Fruit fly (Drosophila melanogaster) whole organism, prepupa: ENCODE data around the gene IntS9.
A peak's percentile ranks its signal among the peaks of the same experiment; 100 is the strongest.

ENCODE experiments used
- CG11294 ChIP-seq: fragments of 200-800 bp; sonication (Bioruptor generic); IDR thresholded peaks from 2 replicates; pipeline ENCODE4 v1.3.6; 2022; ENCODE audit warnings: missing biosample characterization, missing genetic modification characterization
- CG11762 ChIP-seq: fragments of 200-800 bp; sonication (Bioruptor generic); optimal IDR thresholded peaks from 3 replicates; lab custom pipeline; 2016; ENCODE audit warnings: missing biosample characterization, missing genetic modification characterization; ENCODE audit not compliant: insufficient read depth
- CG11902 ChIP-seq: fragments of 200-800 bp; sonication (Bioruptor generic); optimal IDR thresholded peaks from 3 replicates; lab custom pipeline; 2016; ENCODE audit warnings: missing biosample characterization, missing genetic modification characterization
- CG1621 ChIP-seq: fragments of 200-800 bp; sonication (Bioruptor generic); optimal IDR thresholded peaks from 3 replicates; lab custom pipeline; 2018; ENCODE audit warnings: missing biosample characterization, mild to moderate bottlenecking, missing genetic modification characterization
- CG16779 ChIP-seq: fragments of 200-800 bp; sonication (Bioruptor generic); optimal IDR thresholded peaks from 3 replicates; lab custom pipeline; 2017; ENCODE audit warnings: missing biosample characterization, mild to moderate bottlenecking, missing genetic modification characterization
- CG3032 ChIP-seq: fragments of 200-800 bp; optimal IDR thresholded peaks from 2 replicates; lab custom pipeline; 2019; ENCODE audit warnings: missing biosample characterization, mild to moderate bottlenecking, missing genetic modification characterization, moderate library complexity
- CG32006 ChIP-seq: fragments of 200-800 bp; sonication (Bioruptor generic); optimal IDR thresholded peaks from 3 replicates; lab custom pipeline; 2017; ENCODE audit warnings: missing biosample characterization, mild to moderate bottlenecking, missing genetic modification characterization
- CG34406 ChIP-seq: fragments of 200-800 bp; sonication (Bioruptor generic); optimal IDR thresholded peaks from 3 replicates; lab custom pipeline; 2016; ENCODE audit warnings: missing biosample characterization, missing genetic modification characterization
- CG3919 ChIP-seq: fragments of 200-800 bp; sonication (Bioruptor generic); optimal IDR thresholded peaks from 3 replicates; lab custom pipeline; 2016; ENCODE audit warnings: missing biosample characterization, missing genetic modification characterization
- CG4318 ChIP-seq: fragments of 200-800 bp; sonication (Bioruptor generic); optimal IDR thresholded peaks from 3 replicates; lab custom pipeline; 2017; ENCODE audit warnings: missing biosample characterization, mild to moderate bottlenecking, missing genetic modification characterization
- CG6163 ChIP-seq: fragments of 200-800 bp; sonication (Bioruptor generic); IDR thresholded peaks from 3 replicates; pipeline ENCODE4 v1.3.6; 2022; ENCODE audit warnings: missing biosample characterization, missing genetic modification characterization
- CG6792 ChIP-seq: fragments of 200-800 bp; sonication (Bioruptor generic); optimal IDR thresholded peaks from 3 replicates; lab custom pipeline; 2016; ENCODE audit warnings: missing biosample characterization, missing genetic modification characterization
- CG6808 ChIP-seq: fragments of 200-800 bp; sonication (Bioruptor generic); optimal IDR thresholded peaks from 3 replicates; lab custom pipeline; 2017; ENCODE audit warnings: missing biosample characterization, missing genetic modification characterization, mild to moderate bottlenecking, moderate library complexity, missing genetic modification reagents
- CG6854 ChIP-seq: fragments of 200-800 bp; sonication (Bioruptor generic); optimal IDR thresholded peaks from 2 replicates; lab custom pipeline; 2017; ENCODE audit warnings: missing biosample characterization, mild to moderate bottlenecking, missing genetic modification characterization
- CG7368 ChIP-seq: fragments of 200-800 bp; sonication (Bioruptor generic); optimal IDR thresholded peaks from 3 replicates; lab custom pipeline; 2016; ENCODE audit warnings: missing biosample characterization, missing genetic modification characterization
- CG8119 ChIP-seq: fragments of 200-800 bp; sonication (Bioruptor generic); IDR thresholded peaks from 3 replicates; pipeline ENCODE4 v1.3.6; 2022; ENCODE audit warnings: missing biosample characterization, missing genetic modification characterization
- Eip75B ChIP-seq: fragments of 200-800 bp; sonication (Bioruptor generic); optimal IDR thresholded peaks from 3 replicates; lab custom pipeline; 2016; ENCODE audit warnings: missing biosample characterization, missing genetic modification characterization
- Eip78C ChIP-seq: fragments of 200-800 bp; sonication (Bioruptor generic); peaks from one replicate; lab custom pipeline; 2016; ENCODE audit warnings: missing biosample characterization, missing genetic modification characterization
- Hr38 ChIP-seq: sonication (Bioruptor generic); optimal IDR thresholded peaks from 2 replicates; lab custom pipeline; 2016; ENCODE audit warnings: missing biosample characterization, missing genetic modification characterization
- Hr39 ChIP-seq: fragments of 200-800 bp; sonication (Bioruptor generic); optimal IDR thresholded peaks from 2 replicates; lab custom pipeline; 2016; ENCODE audit warnings: missing biosample characterization, missing genetic modification characterization
- Hr4 ChIP-seq: fragments of 200-800 bp; sonication (Bioruptor generic); optimal IDR thresholded peaks from 3 replicates; lab custom pipeline; 2016; ENCODE audit warnings: missing biosample characterization, missing genetic modification characterization
- Lpt ChIP-seq: fragments of 200-800 bp; sonication (Bioruptor generic); optimal IDR thresholded peaks from 3 replicates; lab custom pipeline; 2016; ENCODE audit warnings: missing biosample characterization, missing genetic modification characterization
- OdsH ChIP-seq: fragments of 200-800 bp; sonication (Bioruptor generic); optimal IDR thresholded peaks from 3 replicates; lab custom pipeline; 2016; ENCODE audit warnings: missing biosample characterization, missing genetic modification characterization
- Sox102F ChIP-seq: fragments of 200-800 bp; sonication (Bioruptor generic); optimal IDR thresholded peaks from 2 replicates; lab custom pipeline; 2016; ENCODE audit warnings: missing biosample characterization, mild to moderate bottlenecking, missing genetic modification characterization
- Sox15 ChIP-seq: fragments of 200-800 bp; sonication (Bioruptor generic); optimal IDR thresholded peaks from 3 replicates; lab custom pipeline; 2016; ENCODE audit warnings: missing biosample characterization, missing genetic modification characterization
- cyc ChIP-seq: fragments of 200-800 bp; sonication (Bioruptor generic); optimal IDR thresholded peaks from 3 replicates; lab custom pipeline; 2016; ENCODE audit warnings: missing biosample characterization, missing genetic modification characterization
- eg ChIP-seq: fragments of 200-800 bp; sonication (Bioruptor generic); IDR thresholded peaks from 3 replicates; pipeline ENCODE4 v1.3.6; 2022; ENCODE audit warnings: missing biosample characterization, missing genetic modification characterization
- esn ChIP-seq: fragments of 200-800 bp; sonication (Bioruptor generic); optimal IDR thresholded peaks from 2 replicates; lab custom pipeline; 2016; ENCODE audit warnings: missing biosample characterization, mild to moderate bottlenecking, missing genetic modification characterization, moderate library complexity
- pdm3 ChIP-seq: fragments of 200-800 bp; sonication (Bioruptor generic); optimal IDR thresholded peaks from 3 replicates; lab custom pipeline; 2016; ENCODE audit warnings: missing biosample characterization, missing genetic modification characterization
- topi ChIP-seq: fragments of 200-800 bp; sonication (Bioruptor generic); optimal IDR thresholded peaks from 3 replicates; lab custom pipeline; 2016; ENCODE audit warnings: missing biosample characterization, missing genetic modification characterization
- vri ChIP-seq: fragments of 200-800 bp; sonication (Bioruptor generic); optimal IDR thresholded peaks from 3 replicates; lab custom pipeline; 2016; ENCODE audit warnings: missing biosample characterization, mild to moderate bottlenecking, missing genetic modification characterization

IntS9 gene

DNA sequence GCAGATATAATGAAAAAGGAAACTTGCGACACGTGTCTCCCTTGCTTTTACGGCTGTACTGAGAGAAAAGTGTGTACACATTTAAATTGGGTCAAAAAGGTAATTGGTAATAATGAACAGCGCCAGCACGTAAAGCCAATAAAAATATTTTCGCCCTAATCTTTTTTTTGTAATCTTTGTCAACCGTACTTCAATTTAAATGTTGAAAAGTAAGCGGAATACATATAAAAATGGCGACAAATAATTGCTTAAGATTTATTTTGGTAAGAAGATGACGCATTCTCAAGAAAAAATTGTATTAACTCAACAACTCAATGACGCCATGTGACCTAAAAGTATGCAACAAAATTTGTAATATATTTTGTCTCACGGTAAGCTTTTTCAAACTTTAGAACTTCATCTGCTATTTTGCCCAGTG, 42.4 kb upstream of the IntS9 start (continued):
- no peak for TF ChIP-seq Hr38 (GFP tag; lab: Kevin White, UChicago)
- TF ChIP-seq cyc (GFP tag; lab: Kevin White, UChicago): peak; percentile 27
- TF ChIP-seq CG6792 (GFP tag; lab: Kevin White, UChicago): peak; percentile 53
- TF ChIP-seq Sox15 (GFP tag; lab: Kevin White, UChicago): peak; percentile 15
- no peak for TF ChIP-seq CG1621 (tag; lab: Kevin White, UChicago)
- peak; percentile 31 for TF ChIP-seq pdm3 (GFP tag; lab: Kevin White, UChicago)
- no peak for TF ChIP-seq eg
- TF ChIP-seq CG6808 (GFP tag; lab: Kevin White, UChicago): peak; percentile 46
- TF ChIP-seq CG6854 (GFP tag; lab: Kevin White, UChicago): no peak
- peak; percentile 20 for TF ChIP-seq CG7368 (GFP tag; lab: Kevin White, UChicago)
- no peak for TF ChIP-seq CG16779 (tag; lab: Kevin White, UChicago)
- peak; percentile 56 for TF ChIP-seq esn (GFP tag; lab: Kevin White, UChicago)
- peak; percentile 24 for TF ChIP-seq CG34406 (GFP tag; lab: Kevin White, UChicago)
- peak; percentile 29 for TF ChIP-seq CG11902 (GFP tag; lab: Kevin White, UChicago)

DNA sequence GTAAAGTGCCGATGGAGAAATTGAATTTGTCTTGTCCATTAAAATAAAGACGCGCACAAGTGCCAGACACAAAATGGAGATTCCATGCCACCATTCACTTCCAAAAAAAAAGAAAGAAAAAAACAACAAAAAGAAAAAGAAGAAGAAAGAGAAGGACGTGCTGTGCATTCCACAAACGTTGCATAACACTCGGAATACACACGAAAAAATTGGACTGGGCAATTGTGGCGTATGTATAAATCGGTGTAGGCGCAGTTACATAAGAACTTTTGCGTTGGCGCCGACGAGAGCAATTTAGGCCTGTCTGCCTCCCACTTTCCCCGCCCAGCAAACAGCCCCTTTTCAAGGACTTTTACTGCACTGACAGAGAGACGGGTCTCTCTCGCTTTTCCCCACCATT, 41.9 kb upstream of the IntS9 start:
- TF ChIP-seq OdsH (GFP tag; lab: Kevin White, UChicago) (no peak), vri (GFP tag; lab: Kevin White, UChicago) (peak; percentile 58), CG32006 (no peak), CG11294 (GFP tag; lab: Robert Waterston, UW) (no peak), CG6163 (GFP tag; lab: Robert Waterston, UW) (0 out of 3 replicates have a peak, but pooled peaks have one; percentile 7)

DNA sequence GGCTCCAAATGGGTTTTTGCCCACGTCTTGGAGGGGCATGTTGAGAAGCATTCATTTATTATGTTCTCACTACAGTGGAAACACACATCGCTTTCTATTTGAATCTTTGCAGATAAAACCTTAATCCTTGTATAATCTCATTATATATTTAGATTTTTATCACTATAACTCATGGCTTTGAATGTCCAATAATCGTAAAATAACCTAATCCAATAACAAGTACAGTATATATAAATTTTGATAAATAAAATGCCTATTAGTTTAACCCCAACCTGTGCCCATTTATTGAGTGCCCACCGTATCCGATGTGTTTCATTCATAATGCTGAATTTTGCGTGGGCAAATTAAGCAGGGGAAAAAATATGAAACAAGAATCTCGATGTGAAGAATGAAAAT, 41.1 kb upstream of the IntS9 start:
- TF ChIP-seq topi: no peak
- no peak for TF ChIP-seq CG3919 (GFP tag; lab: Kevin White, UChicago)
- no peak for TF ChIP-seq CG6808 (GFP tag; lab: Kevin White, UChicago)
- no peak for TF ChIP-seq CG8119 (GFP tag; lab: Robert Waterston, UW)
- no peak for TF ChIP-seq Hr38 (GFP tag; lab: Kevin White, UChicago)
- no peak for TF ChIP-seq Sox102F
- peak; percentile 75 for TF ChIP-seq Eip78C (GFP tag; lab: Kevin White, UChicago)
- TF ChIP-seq CG6792 (GFP tag; lab: Kevin White, UChicago): no peak
- TF ChIP-seq Hr4: peak; percentile 5
- no peak for TF ChIP-seq CG11762 (GFP tag; lab: Kevin White, UChicago)
- no peak for TF ChIP-seq CG7368 (GFP tag; lab: Kevin White, UChicago)
- no peak for TF ChIP-seq Hr39 (GFP tag; lab: Kevin White, UChicago)
- no peak for TF ChIP-seq CG3032 (tag; lab: Kevin White, UChicago)
- TF ChIP-seq, all 60 proteins: peak for 2

DNA sequence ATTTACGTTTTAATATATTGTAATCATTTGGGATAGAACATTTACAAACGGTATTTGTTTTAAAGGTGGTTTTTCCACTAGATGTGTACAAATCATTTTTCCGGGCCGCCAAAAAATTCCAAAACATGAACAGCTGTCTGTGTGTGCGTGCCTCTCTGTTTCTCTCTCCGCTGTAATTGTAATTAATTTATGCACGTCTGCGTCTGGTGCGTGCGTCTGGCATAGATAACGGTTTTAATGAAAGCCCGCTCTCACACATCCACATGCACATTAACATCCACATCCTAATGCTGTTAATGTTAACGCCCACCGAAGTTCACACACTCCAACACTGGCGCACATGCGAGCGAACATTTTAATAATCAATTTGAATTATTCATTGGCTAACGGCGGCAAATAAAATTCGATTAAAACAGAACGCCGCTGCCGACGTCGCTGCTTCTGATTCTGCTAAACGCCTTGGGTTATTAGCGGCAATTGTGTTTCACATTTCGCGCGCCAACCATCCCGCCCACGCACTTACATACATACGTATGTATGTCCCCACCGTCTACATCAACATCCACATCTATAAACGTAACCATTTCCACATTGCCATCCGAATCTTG, 40.6 kb upstream of the IntS9 start:
- TF ChIP-seq esn (GFP tag; lab: Kevin White, UChicago) (no peak), Lpt (no peak), Eip78C (GFP tag; lab: Kevin White, UChicago) (peak; percentile 54), OdsH (GFP tag; lab: Kevin White, UChicago) (no peak), CG6792 (GFP tag; lab: Kevin White, UChicago) (no peak)

DNA sequence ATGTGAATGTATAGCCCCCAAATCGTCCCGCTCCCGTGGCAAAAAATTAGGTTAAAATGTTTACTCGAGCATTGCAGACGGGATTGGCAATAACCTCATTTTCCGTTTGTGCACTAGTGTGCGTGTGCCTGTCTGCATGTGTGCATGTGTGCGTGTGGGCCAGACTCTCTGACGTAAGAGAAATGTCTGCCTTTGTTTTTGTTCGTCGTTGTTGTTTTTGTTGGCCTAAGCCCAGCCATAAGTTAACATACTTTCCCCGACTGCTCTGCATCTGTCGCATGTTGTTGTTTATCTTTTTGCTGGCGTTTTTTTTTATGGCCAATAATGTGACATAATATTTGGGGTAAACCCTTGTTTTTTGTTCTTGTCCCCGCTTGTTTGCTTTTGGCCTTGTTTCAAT, 39.9 kb upstream of the IntS9 start:
- TF ChIP-seq OdsH (GFP tag; lab: Kevin White, UChicago): no peak
- peak; percentile 46 for TF ChIP-seq Eip75B (GFP tag; lab: Kevin White, UChicago)
- no peak for TF ChIP-seq CG4318 (GFP tag; lab: Kevin White, UChicago)
- peak; percentile 88 for TF ChIP-seq vri (GFP tag; lab: Kevin White, UChicago)
